Worm (Caenorhabditis elegans) whole organism, young adult: ENCODE results near the gene vnut-1.

Experiments
- B0019.2 ChIP-seq: fragments of 200-800 bp; sonication (Bioruptor generic); conservative IDR thresholded peaks from 2 replicates; pipeline ENCODE4 v1.3.6; 2022; ENCODE audit warnings: missing genetic modification reagents, missing genetic modification characterization, missing compliant biosample characterization
- B0035.1 ChIP-seq: sonication (generic microtip); optimal IDR thresholded peaks from 2 replicates; lab custom pipeline; 2016; ENCODE audit warnings: missing genetic modification characterization, mild to moderate bottlenecking, missing compliant biosample characterization, missing genotype, missing genetic modification reagents
- C06A6.2 ChIP-seq: fragments of 200-800 bp; sonication (Bioruptor generic); conservative IDR thresholded peaks from 2 replicates; pipeline ENCODE4 v1.3.6; 2022; ENCODE audit warnings: missing genetic modification characterization, missing compliant biosample characterization
- D2030.7 ChIP-seq: fragments of 200-800 bp; sonication (Bioruptor generic); IDR thresholded peaks from 2 replicates; pipeline ENCODE4 v1.3.6; 2022; ENCODE audit warnings: missing genetic modification reagents, missing genetic modification characterization, missing compliant biosample characterization
- F23B12.7 ChIP-seq: sonication (generic microtip); optimal IDR thresholded peaks from 2 replicates; lab custom pipeline; 2017; ENCODE audit warnings: missing genetic modification characterization, mild to moderate bottlenecking, missing compliant biosample characterization, antibody characterized with exemption, moderate library complexity; ENCODE audit not compliant: insufficient read depth
- F33H1.4 ChIP-seq: fragments of 200-800 bp; sonication (Bioruptor generic); IDR thresholded peaks from 2 replicates; pipeline ENCODE4 v1.3.6; 2022; ENCODE audit warnings: missing genetic modification reagents, missing genetic modification characterization, missing compliant biosample characterization
- F39B2.1 ChIP-seq: fragments of 200-800 bp; sonication (Bioruptor generic); IDR thresholded peaks from 2 replicates; pipeline ENCODE4 v1.3.6; 2022; ENCODE audit warnings: missing genetic modification reagents, missing genetic modification characterization, missing compliant biosample characterization
- F52B5.7 ChIP-seq: sonication (generic microtip); optimal IDR thresholded peaks from 2 replicates; lab custom pipeline; 2016; ENCODE audit warnings: mild to moderate bottlenecking, missing genetic modification characterization, missing compliant biosample characterization
- F57C9.4 ChIP-seq: sonication (generic microtip); optimal IDR thresholded peaks from 2 replicates; lab custom pipeline; 2017; ENCODE audit warnings: mild to moderate bottlenecking, missing genetic modification characterization, missing compliant biosample characterization
- K11D2.4 ChIP-seq: fragments of 200-800 bp; sonication (Bioruptor generic); IDR thresholded peaks from 2 replicates; pipeline ENCODE4 v1.3.6; 2022; ENCODE audit warnings: missing genetic modification reagents, missing genetic modification characterization, missing compliant biosample characterization
- Y56A3A.18 ChIP-seq: fragments of 200-800 bp; sonication (Bioruptor generic); IDR thresholded peaks from 2 replicates; pipeline ENCODE4 v1.3.6; 2022; ENCODE audit warnings: missing genetic modification reagents, missing genetic modification characterization, missing compliant biosample characterization
- Y95B8A.8 ChIP-seq: fragments of 200-800 bp; sonication (Bioruptor generic); IDR thresholded peaks from 2 replicates; pipeline ENCODE4 v1.3.6; 2022; ENCODE audit warnings: missing genetic modification reagents, missing genetic modification characterization, missing compliant biosample characterization
- ZK185.1 ChIP-seq: sonication (generic microtip); optimal IDR thresholded peaks from 2 replicates; lab custom pipeline; 2016; ENCODE audit warnings: mild to moderate bottlenecking, missing genetic modification characterization, missing compliant biosample characterization; ENCODE audit not compliant: poor library complexity, severe bottlenecking
- athp-1 ChIP-seq: sonication (generic microtip); optimal IDR thresholded peaks from 2 replicates; lab custom pipeline; 2017; ENCODE audit warnings: mild to moderate bottlenecking, missing genetic modification characterization, missing compliant biosample characterization
- attf-5 ChIP-seq: fragments of 200-800 bp; sonication (Bioruptor generic); optimal IDR thresholded peaks from 2 replicates; lab custom pipeline; 2018; ENCODE audit warnings: mild to moderate bottlenecking, missing genetic modification characterization, missing compliant biosample characterization
- bed-1 ChIP-seq: fragments of 200-800 bp; sonication (Bioruptor generic); IDR thresholded peaks from 2 replicates; pipeline ENCODE4 v1.3.6; 2022; ENCODE audit warnings: missing genetic modification reagents, missing genetic modification characterization, missing compliant biosample characterization
- cebp-2 ChIP-seq: fragments of 200-800 bp; sonication (Bioruptor generic); IDR thresholded peaks from 2 replicates; pipeline ENCODE4 v1.3.6; 2022; ENCODE audit warnings: missing genetic modification characterization, missing compliant biosample characterization
- ceh-79 ChIP-seq: sonication (generic microtip); optimal IDR thresholded peaks from 2 replicates; lab custom pipeline; 2017; ENCODE audit warnings: mild to moderate bottlenecking, missing genetic modification characterization, missing compliant biosample characterization
- chd-7 ChIP-seq: sonication (generic microtip); optimal IDR thresholded peaks from 2 replicates; lab custom pipeline; 2016; ENCODE audit warnings: mild to moderate bottlenecking, missing genetic modification characterization, moderate library complexity, missing compliant biosample characterization
- dox-1 ChIP-seq: fragments of 200-800 bp; sonication (Bioruptor generic); IDR thresholded peaks from 2 replicates; pipeline ENCODE4 v1.3.6; 2022; ENCODE audit warnings: missing genetic modification reagents, missing genetic modification characterization, missing compliant biosample characterization
- efl-1 ChIP-seq: fragments of 150-350 bp; optimal IDR thresholded peaks from 2 replicates; lab custom pipeline; 2014; ENCODE audit warnings: missing biosample characterization, missing genetic modification reagents, missing genetic modification characterization
- egl-18 ChIP-seq: fragments of 200-800 bp; sonication (Bioruptor generic); IDR thresholded peaks from 2 replicates; pipeline ENCODE4 v1.3.6; 2022; ENCODE audit warnings: missing genetic modification reagents, missing genetic modification characterization, missing compliant biosample characterization
- him-1 ChIP-seq: sonication (generic microtip); optimal IDR thresholded peaks from 2 replicates; lab custom pipeline; 2016; ENCODE audit warnings: missing genotype, missing genetic modification reagents, missing genetic modification characterization, missing compliant biosample characterization
- hmg-20 ChIP-seq: fragments of 200-800 bp; sonication (Bioruptor generic); IDR thresholded peaks from 2 replicates; pipeline ENCODE4 v1.3.6; 2022; ENCODE audit warnings: missing genetic modification reagents, missing genetic modification characterization, missing compliant biosample characterization
- lin-26 ChIP-seq: fragments of 200-800 bp; sonication (Bioruptor generic); IDR thresholded peaks from 2 replicates; pipeline ENCODE4 v1.3.6; 2022; ENCODE audit warnings: missing genetic modification reagents, missing genetic modification characterization, missing compliant biosample characterization
- lin-35 ChIP-seq, 3 experiments: fragments of 150-350 bp in 2 of 3; sonication (generic microtip) in 1 of 3; optimal IDR thresholded peaks; 2 replicates each; lab custom pipeline; 2014 to 2018; ENCODE audit warnings: missing biosample characterization in 3 of 3, missing genetic modification characterization in 3 of 3, missing genetic modification reagents in 3 of 3
- lin-40 ChIP-seq: sonication (generic microtip); optimal IDR thresholded peaks from 2 replicates; lab custom pipeline; 2016; ENCODE audit warnings: missing genetic modification characterization, mild to moderate bottlenecking, missing compliant biosample characterization, missing genotype, missing genetic modification reagents
- madf-10 ChIP-seq: sonication (generic microtip); optimal IDR thresholded peaks from 2 replicates; lab custom pipeline; 2016; ENCODE audit warnings: mild to moderate bottlenecking, missing genetic modification characterization, missing compliant biosample characterization
- mcd-1 ChIP-seq: fragments of 200-800 bp; sonication (Bioruptor generic); IDR thresholded peaks from 2 replicates; pipeline ENCODE4 v1.3.6; 2022; ENCODE audit warnings: missing genetic modification reagents, missing genetic modification characterization, missing compliant biosample characterization
- mel-28 ChIP-seq: sonication (generic microtip); optimal IDR thresholded peaks from 2 replicates; lab custom pipeline; 2016; ENCODE audit warnings: borderline replicate concordance, mild to moderate bottlenecking, missing genetic modification characterization, missing compliant biosample characterization
- mes-4 ChIP-seq: sonication (generic microtip); optimal IDR thresholded peaks from 2 replicates; lab custom pipeline; 2016; ENCODE audit warnings: missing genotype, missing genetic modification characterization, missing compliant biosample characterization
- nfya-2 ChIP-seq: fragments of 200-800 bp; sonication (Bioruptor generic); IDR thresholded peaks from 2 replicates; pipeline ENCODE4 v1.3.6; 2022; ENCODE audit warnings: missing genetic modification reagents, missing genetic modification characterization, missing compliant biosample characterization
- nfyb-1 ChIP-seq: fragments of 200-800 bp; sonication (Bioruptor generic); IDR thresholded peaks from 2 replicates; pipeline ENCODE4 v1.3.6; 2022; ENCODE audit warnings: missing genetic modification reagents, missing genetic modification characterization, missing compliant biosample characterization
- nhr-120 ChIP-seq: fragments of 200-800 bp; sonication (Bioruptor generic); IDR thresholded peaks from 2 replicates; pipeline ENCODE4 v1.3.6; 2022; ENCODE audit warnings: missing genetic modification characterization, missing compliant biosample characterization
- pha-4 ChIP-seq: fragments of 150-350 bp; sonication (generic microtip); optimal IDR thresholded peaks from 2 replicates; lab custom pipeline; 2014; ENCODE audit warnings: missing biosample characterization, missing genetic modification reagents, missing genetic modification characterization
- rcor-1 ChIP-seq: fragments of 200-800 bp; sonication (Bioruptor generic); IDR thresholded peaks from 2 replicates; pipeline ENCODE4 v1.3.6; 2022; ENCODE audit warnings: missing genetic modification reagents, missing genetic modification characterization, missing compliant biosample characterization
- rec-8 ChIP-seq, 2 experiments: sonication (generic microtip); optimal IDR thresholded peaks; 2 replicates each; lab custom pipeline; 2016; ENCODE audit warnings: mild to moderate bottlenecking in 2 of 2, missing genetic modification characterization in 2 of 2, missing genetic modification reagents in 2 of 2, missing genotype in 2 of 2, missing biosample characterization in 1 of 2, missing compliant biosample characterization in 1 of 2, moderate library complexity in 1 of 2
- sea-2 ChIP-seq: fragments of 200-800 bp; sonication (Bioruptor generic); IDR thresholded peaks from 2 replicates; pipeline ENCODE4 v1.3.6; 2022; ENCODE audit warnings: missing genetic modification characterization, missing compliant biosample characterization
- snpc-4 ChIP-seq, 5 experiments: fragments of 150-350 bp in 1 of 5; sonication (generic microtip) in 4 of 5; optimal IDR thresholded peaks; 2 replicates each; lab custom pipeline; 2014 to 2018; ENCODE audit warnings: missing genetic modification characterization in 5 of 5, missing biosample characterization in 3 of 5, antibody characterized with exemption in 2 of 5, mild to moderate bottlenecking in 2 of 5, missing compliant biosample characterization in 2 of 5, missing genotype in 2 of 5, moderate library complexity in 2 of 5, missing genetic modification reagents in 1 of 5
- somi-1 ChIP-seq: fragments of 200-800 bp; sonication (Bioruptor generic); optimal IDR thresholded peaks from 2 replicates; lab custom pipeline; 2018; ENCODE audit warnings: mild to moderate bottlenecking, missing genetic modification characterization, missing compliant biosample characterization
- sptf-2 ChIP-seq: fragments of 200-800 bp; sonication (Bioruptor generic); optimal IDR thresholded peaks from 2 replicates; lab custom pipeline; 2018; ENCODE audit warnings: mild to moderate bottlenecking, missing genetic modification characterization, missing compliant biosample characterization
- xnd-1 ChIP-seq: sonication (generic microtip); optimal IDR thresholded peaks from 2 replicates; lab custom pipeline; 2016; ENCODE audit warnings: missing genotype, missing genetic modification reagents, missing genetic modification characterization, missing compliant biosample characterization
- zfh-2 ChIP-seq: fragments of 200-800 bp; sonication (Bioruptor generic); conservative IDR thresholded peaks from 2 replicates; pipeline ENCODE4 v1.3.6; 2022; ENCODE audit warnings: missing genetic modification reagents, missing genetic modification characterization, missing compliant biosample characterization
- zim-3 ChIP-seq: sonication (generic microtip); optimal IDR thresholded peaks from 2 replicates; lab custom pipeline; 2017; ENCODE audit warnings: mild to moderate bottlenecking, missing genetic modification characterization, moderate library complexity, missing compliant biosample characterization
- ztf-18 ChIP-seq: sonication (generic microtip); optimal IDR thresholded peaks from 2 replicates; lab custom pipeline; 2016; ENCODE audit warnings: missing genotype, mild to moderate bottlenecking, missing genetic modification characterization, missing compliant biosample characterization
- ztf-26 ChIP-seq: sonication (generic microtip); optimal IDR thresholded peaks from 2 replicates; lab custom pipeline; 2017; ENCODE audit warnings: missing genetic modification characterization, missing compliant biosample characterization

The vnut-1 gene

DNA sequence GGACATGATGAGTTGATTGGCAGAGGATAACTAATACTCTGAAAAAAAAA is 4.6 kb downstream of the vnut-1 start, which contains the start of gene cysl-2:
Gene cysl-2, minus strand, starts transcription at position 38 of the 50 bp plus-strand sequence.
- TF ChIP-seq Y95B8A.8 (GFP tag; lab: Robert Waterston, UW) (no peak), mcd-1 (0 out of 2 replicates have a peak, but pooled peaks have one; percentile 3)

DNA sequence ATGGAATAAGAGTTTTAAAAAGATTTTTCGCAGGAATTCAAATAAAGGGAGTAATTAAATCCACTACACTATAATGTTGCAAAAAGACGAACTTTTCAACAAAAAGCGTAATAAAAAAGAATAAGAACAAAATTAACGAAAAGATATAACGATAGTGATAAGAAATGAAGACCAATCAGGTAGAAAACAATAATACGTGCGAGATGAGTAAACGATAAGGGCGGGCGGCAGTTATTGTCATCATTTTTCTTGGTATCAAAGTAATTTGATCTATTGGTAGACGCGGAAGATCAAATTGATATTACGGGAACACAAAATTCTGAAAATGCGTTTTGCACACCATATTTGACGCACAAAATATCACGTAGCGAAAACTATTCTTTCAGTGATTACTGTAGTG is 4.9 kb downstream of the vnut-1 start:
- no peak for TF ChIP-seq B0019.2
- no peak for TF ChIP-seq rcor-1 (GFP tag; lab: Robert Waterston, UW)
- no peak for TF ChIP-seq bed-1 (GFP tag; lab: Robert Waterston, UW)
- TF ChIP-seq nfyb-1 (GFP tag; lab: Robert Waterston, UW): no peak
- no peak for TF ChIP-seq madf-10 (tag; lab: Kevin White, UChicago)
- no peak for TF ChIP-seq hmg-20 (GFP tag; lab: Robert Waterston, UW)
- TF ChIP-seq egl-18 (GFP tag; lab: Robert Waterston, UW): no peak
- no peak for TF ChIP-seq sea-2 (GFP tag; lab: Robert Waterston, UW)
- TF ChIP-seq C06A6.2 (GFP tag; lab: Robert Waterston, UW): no peak
- no peak for TF ChIP-seq him-1 (tag; lab: Kevin White, UChicago)
- TF ChIP-seq efl-1 (GFP tag; lab: Kevin White, UChicago): no peak
- TF ChIP-seq F39B2.1: no peak
- TF ChIP-seq ztf-26 (tag; lab: Kevin White, UChicago): no peak
- no peak for TF ChIP-seq F33H1.4 (GFP tag; lab: Robert Waterston, UW)
- TF ChIP-seq ZK185.1 (tag; lab: Kevin White, UChicago): no peak
- no peak for TF ChIP-seq D2030.7 (GFP tag; lab: Robert Waterston, UW)
- no peak for TF ChIP-seq B0035.1 (tag; lab: Kevin White, UChicago)
- TF ChIP-seq nfya-2 (GFP tag; lab: Robert Waterston, UW): no peak

DNA sequence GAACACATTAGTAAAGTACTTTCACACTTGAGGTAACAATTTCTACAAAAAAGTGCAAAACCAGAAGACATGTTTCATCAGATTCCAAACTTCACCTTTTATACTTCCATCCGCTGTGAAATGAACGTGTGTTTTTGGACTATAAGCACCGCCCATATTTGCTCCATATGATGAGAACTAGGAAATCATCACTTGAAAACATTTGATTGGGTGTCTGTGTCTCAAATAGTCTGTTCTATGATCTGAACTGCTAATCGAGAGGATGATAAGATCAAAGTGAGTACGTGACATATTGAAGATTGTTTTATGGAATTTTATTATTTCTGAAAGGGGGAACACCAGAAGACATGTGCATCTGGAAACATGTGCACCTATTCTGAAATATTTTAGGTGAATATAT is 5.7 kb downstream of the vnut-1 start:
- TF ChIP-seq pha-4 (tag; lab: Kevin White, UChicago) (no peak), lin-26 (GFP tag; lab: Robert Waterston, UW) (0 out of 2 replicates have a peak, but pooled peaks have one; percentile 34), F57C9.4 (tag; lab: Kevin White, UChicago) (no peak), lin-40 (tag; lab: Kevin White, UChicago) (no peak), ztf-18 (no peak), chd-7 (tag; lab: Kevin White, UChicago) (no peak), F23B12.7 (no peak), F52B5.7 (tag; lab: Kevin White, UChicago) (no peak)

DNA sequence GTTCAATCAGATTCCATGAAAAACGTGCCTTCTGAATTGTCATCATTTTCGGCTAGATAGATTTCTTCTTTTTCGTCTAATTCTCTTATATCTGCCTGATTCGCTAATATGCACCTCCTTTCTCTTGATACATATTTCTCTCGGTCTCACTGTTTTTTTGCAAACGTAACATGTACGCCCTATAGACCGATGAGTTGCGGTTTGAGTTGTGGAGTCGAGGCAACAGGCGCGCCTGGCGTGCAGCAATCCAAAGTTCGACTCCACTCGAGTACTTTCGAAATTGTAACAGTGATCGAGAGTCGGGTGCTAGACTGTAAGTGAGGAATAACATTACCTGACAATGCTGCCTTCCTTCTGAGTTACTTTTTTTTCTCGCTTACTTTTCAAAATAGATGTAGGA is 7.2 kb downstream of the vnut-1 start:
- peak; percentile 58 for TF ChIP-seq ceh-79
- peak; percentile 83 for TF ChIP-seq K11D2.4 (GFP tag; lab: Robert Waterston, UW)
- peak; percentile 86 for TF ChIP-seq snpc-4 (GFP tag; optimal IDR thresholded peaks at IDR 0.05; lab: Kevin White, UChicago)
- TF ChIP-seq snpc-4 (tag; optimal IDR thresholded peaks at IDR 0.05; lab: Kevin White, UChicago): peak; percentile 76 to 92 (median 88)
- peak; percentile 99 for TF ChIP-seq lin-26 (GFP tag; lab: Robert Waterston, UW)
- peak; percentile 77 for TF ChIP-seq athp-1
- TF ChIP-seq rec-8 (tag; optimal IDR thresholded peaks at IDR 0.05; lab: Kevin White, UChicago): peak; percentile 86 to 91
- peak; percentile 92 for TF ChIP-seq attf-5 (GFP tag; lab: Kevin White, UChicago)
- peak; percentile 83 for TF ChIP-seq mel-28 (tag; lab: Kevin White, UChicago)
- peak in 1 of 3 experiments; percentile 79 for TF ChIP-seq lin-35 (GFP tag; optimal IDR thresholded peaks at IDR 0.05; lab: Kevin White, UChicago)
- TF ChIP-seq zim-3: peak; percentile 96
- TF ChIP-seq Y56A3A.18: peak; percentile 96
- peak; percentile 84 for TF ChIP-seq mes-4 (tag; lab: Kevin White, UChicago)
- TF ChIP-seq sptf-2: peak; percentile 86
- 0 out of 2 replicates have a peak, but pooled peaks have one; percentile 52 for TF ChIP-seq cebp-2 (GFP tag; lab: Robert Waterston, UW)
- TF ChIP-seq nhr-120 (GFP tag; lab: Robert Waterston, UW): peak; percentile 89; the same call in 1 of the 2 replicates
- no peak for TF ChIP-seq xnd-1 (tag; lab: Kevin White, UChicago)
- TF ChIP-seq somi-1 (GFP tag; lab: Kevin White, UChicago): peak; percentile 83
- TF ChIP-seq dox-1 (GFP tag; lab: Robert Waterston, UW): peak; percentile 94
- 0 out of 2 replicates have a peak, but pooled peaks have one; percentile 53 for TF ChIP-seq zfh-2 (GFP tag; lab: Robert Waterston, UW)
